Worm (Caenorhabditis elegans) whole organism, L1 larva: ENCODE measurements around the gene vwa-8.

Experiments
- C16A3.4 ChIP-seq: fragments of 150-350 bp; optimal IDR thresholded peaks from 2 replicates; lab custom pipeline; 2014; ENCODE audit warnings: missing biosample characterization, missing genetic modification characterization
- Y116A8C.19 ChIP-seq: sonication (generic microtip); optimal IDR thresholded peaks from 2 replicates; lab custom pipeline; 2016; ENCODE audit warnings: missing compliant biosample characterization, missing genetic modification characterization, borderline replicate concordance
- aly-2 ChIP-seq: fragments of 150-350 bp; optimal IDR thresholded peaks from 2 replicates; lab custom pipeline; 2014; ENCODE audit warnings: missing biosample characterization, missing genetic modification characterization
- ceh-90 ChIP-seq: sonication (generic microtip); optimal IDR thresholded peaks from 2 replicates; lab custom pipeline; 2016; ENCODE audit warnings: missing genetic modification characterization, missing compliant biosample characterization
- ces-1 ChIP-seq: fragments of 150-350 bp; optimal IDR thresholded peaks from 2 replicates; lab custom pipeline; 2014; ENCODE audit warnings: missing biosample characterization, missing genetic modification reagents, missing genetic modification characterization
- dpl-1 ChIP-seq, 3 experiments: fragments of 150-350 bp in 2 of 3; sonication (generic microtip) in 1 of 3; optimal IDR thresholded peaks; 2 replicates each; lab custom pipeline; 2014 to 2017; ENCODE audit warnings: missing biosample characterization in 3 of 3, missing genetic modification characterization in 3 of 3, missing genetic modification reagents in 3 of 3
- efl-1 ChIP-seq, 4 experiments: fragments of 150-350 bp; optimal IDR thresholded peaks in 3 of 4; peaks in 1 of 4; 1 replicate in 1 of 4; 2 replicates in 3 of 4; lab custom pipeline; 2014; ENCODE audit warnings: missing biosample characterization in 2 of 4, missing genetic modification characterization in 2 of 4, missing genetic modification reagents in 2 of 4
- egl-13 ChIP-seq: sonication (generic microtip); optimal IDR thresholded peaks from 2 replicates; lab custom pipeline; 2016; ENCODE audit warnings: missing genotype, missing genetic modification reagents, missing genetic modification characterization, missing compliant biosample characterization
- egl-27 ChIP-seq, 2 experiments: fragments of 150-350 bp in 1 of 2; sonication (generic microtip); optimal IDR thresholded peaks; 3 replicates each; lab custom pipeline; 2017 to 2018; ENCODE audit warnings: missing biosample characterization in 2 of 2, missing genetic modification characterization in 2 of 2, missing genetic modification reagents in 2 of 2
- elt-3 ChIP-seq, 6 experiments: fragments of 150-350 bp in 1 of 6; sonication (generic microtip); optimal IDR thresholded peaks; 2 replicates each; lab custom pipeline; 2017 to 2018; ENCODE audit warnings: missing biosample characterization in 6 of 6, missing genetic modification characterization in 6 of 6, inconsistent platforms in 1 of 6
- ets-5 ChIP-seq: fragments of 200-800 bp; sonication (Bioruptor generic); IDR thresholded peaks from 2 replicates; pipeline ENCODE4 v1.3.6; 2022; ENCODE audit warnings: missing genetic modification characterization, missing compliant biosample characterization
- fkh-10 ChIP-seq: sonication (generic microtip); optimal IDR thresholded peaks from 2 replicates; lab custom pipeline; 2017; ENCODE audit warnings: missing biosample characterization, missing genetic modification reagents, missing genetic modification characterization
- fkh-4 ChIP-seq: sonication (generic microtip); optimal IDR thresholded peaks from 2 replicates; lab custom pipeline; 2016; ENCODE audit warnings: missing compliant biosample characterization, missing genetic modification characterization, borderline replicate concordance
- hlh-17 ChIP-seq: fragments of 200-800 bp; sonication (Bioruptor generic); optimal IDR thresholded peaks from 2 replicates; lab custom pipeline; 2018; ENCODE audit warnings: missing genetic modification characterization, mild to moderate bottlenecking, missing compliant biosample characterization, moderate library complexity, borderline replicate concordance
- hpl-2 ChIP-seq: fragments of 150-350 bp; optimal IDR thresholded peaks from 2 replicates; lab custom pipeline; 2014; ENCODE audit warnings: missing biosample characterization, missing genetic modification reagents, missing genetic modification characterization
- lin-14 ChIP-seq: fragments of 200-800 bp; sonication (Bioruptor generic); optimal IDR thresholded peaks from 2 replicates; lab custom pipeline; 2018; ENCODE audit warnings: mild to moderate bottlenecking, missing genetic modification characterization, moderate library complexity, missing compliant biosample characterization
- lin-15B ChIP-seq: fragments of 150-350 bp; sonication (generic microtip); optimal IDR thresholded peaks from 3 replicates; lab custom pipeline; 2014; ENCODE audit warnings: missing biosample characterization, missing genetic modification characterization
- lin-35 ChIP-seq, 2 experiments: fragments of 150-350 bp; optimal IDR thresholded peaks; 2 replicates each; lab custom pipeline; 2014; ENCODE audit warnings: missing biosample characterization in 2 of 2, missing genetic modification characterization in 2 of 2, missing genetic modification reagents in 2 of 2
- lsy-2 ChIP-seq, 2 experiments: fragments of 150-350 bp; optimal IDR thresholded peaks; 2 replicates each; lab custom pipeline; 2014; ENCODE audit warnings: missing biosample characterization in 2 of 2, missing genetic modification characterization in 2 of 2
- mdl-1 ChIP-seq, 2 experiments: fragments of 150-350 bp; optimal IDR thresholded peaks; 2 replicates each; lab custom pipeline; 2014 to 2017; ENCODE audit warnings: missing biosample characterization in 2 of 2, missing genetic modification characterization in 2 of 2, inconsistent platforms in 1 of 2
- nhr-12 ChIP-seq: sonication (generic microtip); optimal IDR thresholded peaks from 2 replicates; lab custom pipeline; 2017; ENCODE audit warnings: missing biosample characterization, missing genetic modification characterization
- nhr-19 ChIP-seq: fragments of 200-800 bp; sonication (Bioruptor generic); conservative IDR thresholded peaks from 2 replicates; pipeline ENCODE4 v1.3.6; 2022; ENCODE audit warnings: missing genetic modification characterization, missing compliant biosample characterization
- nhr-20 ChIP-seq: sonication (generic microtip); optimal IDR thresholded peaks from 2 replicates; lab custom pipeline; 2016; ENCODE audit warnings: mild to moderate bottlenecking, missing genetic modification characterization, missing compliant biosample characterization
- nhr-47 ChIP-seq: sonication (generic microtip); optimal IDR thresholded peaks from 2 replicates; lab custom pipeline; 2016; ENCODE audit warnings: mild to moderate bottlenecking, missing genetic modification characterization, moderate library complexity, missing compliant biosample characterization
- nhr-71 ChIP-seq: sonication (generic microtip); optimal IDR thresholded peaks from 2 replicates; lab custom pipeline; 2016; ENCODE audit warnings: mild to moderate bottlenecking, missing genetic modification characterization, moderate library complexity, missing compliant biosample characterization
- nhr-76 ChIP-seq: sonication (generic microtip); optimal IDR thresholded peaks from 2 replicates; lab custom pipeline; 2017; ENCODE audit warnings: missing biosample characterization, missing genetic modification characterization
- nhr-84 ChIP-seq: sonication (generic microtip); optimal IDR thresholded peaks from 2 replicates; lab custom pipeline; 2017; ENCODE audit warnings: missing biosample characterization, missing genetic modification characterization
- nhr-90 ChIP-seq: sonication (generic microtip); optimal IDR thresholded peaks from 2 replicates; lab custom pipeline; 2016; ENCODE audit warnings: mild to moderate bottlenecking, missing genetic modification characterization, missing compliant biosample characterization; ENCODE audit not compliant: poor library complexity
- pag-3 ChIP-seq: sonication (generic microtip); optimal IDR thresholded peaks from 2 replicates; lab custom pipeline; 2017; ENCODE audit warnings: missing genetic modification characterization, mild to moderate bottlenecking, missing compliant biosample characterization, antibody characterized with exemption, borderline replicate concordance; ENCODE audit not compliant: insufficient read depth
- pax-3 ChIP-seq: fragments of 200-800 bp; sonication (Bioruptor generic); optimal IDR thresholded peaks from 2 replicates; lab custom pipeline; 2018; ENCODE audit warnings: mild to moderate bottlenecking, missing genetic modification characterization, moderate library complexity, missing compliant biosample characterization
- snu-23 ChIP-seq: sonication (generic microtip); optimal IDR thresholded peaks from 2 replicates; lab custom pipeline; 2016; ENCODE audit warnings: missing genetic modification characterization, missing compliant biosample characterization
- sup-37 ChIP-seq: fragments of 200-800 bp; sonication (Bioruptor generic); optimal IDR thresholded peaks from 2 replicates; lab custom pipeline; 2018; ENCODE audit warnings: mild to moderate bottlenecking, missing genetic modification characterization, missing compliant biosample characterization
- swsn-7 ChIP-seq: sonication (generic microtip); optimal IDR thresholded peaks from 2 replicates; lab custom pipeline; 2016; ENCODE audit warnings: missing genetic modification characterization, missing compliant biosample characterization
- tbx-2 ChIP-seq: sonication (generic microtip); optimal IDR thresholded peaks from 2 replicates; lab custom pipeline; 2016; ENCODE audit warnings: missing genetic modification characterization, missing compliant biosample characterization
- zag-1 ChIP-seq: fragments of 150-350 bp; optimal IDR thresholded peaks from 2 replicates; lab custom pipeline; 2014; ENCODE audit warnings: missing biosample characterization, missing genetic modification characterization

Gene vwa-8

DNA sequence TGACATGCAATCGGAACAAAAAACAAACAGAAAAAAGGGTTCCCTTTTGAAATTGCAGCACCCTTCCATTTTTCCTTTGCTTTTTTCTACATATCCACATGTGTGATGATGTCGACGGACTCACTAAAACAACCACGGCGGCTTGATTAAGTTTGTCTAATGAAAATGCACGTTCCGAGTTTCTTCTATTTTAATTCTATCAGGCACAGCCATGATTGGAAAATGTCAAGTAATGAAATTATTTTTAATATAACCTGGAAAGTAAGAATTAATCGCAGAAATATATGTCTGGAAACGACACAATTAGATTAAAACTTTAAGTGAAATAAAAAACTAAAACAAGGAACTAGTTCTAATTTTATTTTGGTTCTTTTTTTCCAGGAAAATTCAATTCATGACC lies 42.6 kb downstream of the vwa-8 start:
- no peak for TF ChIP-seq egl-13 (tag; lab: Kevin White, UChicago)
- TF ChIP-seq egl-27 (tag; optimal IDR thresholded peaks at IDR 0.05; lab: Kevin White, UChicago), result no peak
- no peak for TF ChIP-seq zag-1
- TF ChIP-seq ets-5 (GFP tag; lab: Robert Waterston, UW), result no peak
- no peak for TF ChIP-seq Y116A8C.19
- TF ChIP-seq efl-1 (optimal IDR thresholded peaks at IDR 0.05; lab: Kevin White, UChicago), result no peak
- TF ChIP-seq efl-1 (GFP tag; optimal IDR thresholded peaks at IDR 0.05 in 1 of 2; lab: Kevin White, UChicago), result peak in 1 of 2 experiments; percentile 54
- TF ChIP-seq dpl-1 (GFP tag; optimal IDR thresholded peaks at IDR 0.05; lab: Kevin White, UChicago), result no peak
- TF ChIP-seq sup-37 (GFP tag; lab: Kevin White, UChicago), result no peak
- no peak for TF ChIP-seq nhr-84 (tag; lab: Kevin White, UChicago)
- peak; percentile 36 for TF ChIP-seq nhr-47
- peak; percentile 5 for TF ChIP-seq lin-14 (GFP tag; lab: Kevin White, UChicago)
- TF ChIP-seq hlh-17 (GFP tag; lab: Kevin White, UChicago), result no peak

DNA sequence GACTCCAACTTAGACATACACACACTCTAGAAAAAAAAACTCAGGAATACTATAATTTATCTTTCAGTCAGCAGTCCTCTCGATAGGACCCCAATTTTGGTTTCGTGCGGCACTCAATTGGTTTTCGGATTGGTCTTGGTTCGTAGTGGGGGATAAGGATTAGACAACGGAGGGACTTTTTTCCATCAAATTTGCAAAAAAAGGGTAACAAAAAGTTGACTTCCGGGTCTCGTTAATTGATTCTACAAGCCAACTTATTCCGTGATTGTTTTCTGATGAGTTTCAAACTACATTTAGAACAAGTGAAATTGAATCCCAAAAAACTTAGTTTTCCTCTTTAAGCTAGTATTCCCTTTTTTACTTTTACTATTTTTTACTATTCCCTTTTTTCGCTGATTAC lies 43.1 kb downstream of the vwa-8 start:
- TF ChIP-seq ces-1 (GFP tag; lab: Kevin White, UChicago) (no peak), tbx-2 (tag; lab: Kevin White, UChicago) (peak; percentile 53)
- TF ChIP-seq, all 84 proteins: peak for 1

DNA sequence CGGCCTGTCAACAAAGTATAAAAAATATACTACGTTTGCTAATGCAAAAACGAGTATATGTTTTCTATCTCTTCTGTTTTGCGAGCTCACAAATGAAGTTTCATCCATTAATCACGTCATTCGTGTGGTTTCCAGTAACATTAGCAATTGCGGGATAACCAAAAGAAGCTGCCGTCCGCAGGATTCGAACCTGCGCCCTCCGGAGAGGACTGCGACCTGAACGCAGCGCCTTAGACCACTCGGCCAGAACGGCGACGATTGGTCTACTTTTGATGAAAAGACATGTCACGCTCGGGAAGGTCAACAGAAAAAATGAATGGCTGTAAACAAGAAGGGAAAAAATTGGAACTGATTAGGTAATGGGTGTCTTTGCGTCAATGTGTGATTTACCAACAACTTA lies 47.5 kb downstream of the vwa-8 start:
- 0 out of 2 replicates have a peak, but pooled peaks have one; percentile 6 for TF ChIP-seq nhr-19 (GFP tag; lab: Robert Waterston, UW)
- no peak for TF ChIP-seq pag-3 (tag; lab: Kevin White, UChicago)
- peak in 1 of 2 experiments; percentile 38 for TF ChIP-seq lsy-2 (tag; optimal IDR thresholded peaks at IDR 0.05; lab: Kevin White, UChicago)
- TF ChIP-seq nhr-71 (tag; lab: Kevin White, UChicago), result peak; percentile 19
- no peak for TF ChIP-seq pax-3 (tag; lab: Kevin White, UChicago)
- no peak for TF ChIP-seq efl-1 (optimal IDR thresholded peaks at IDR 0.05; lab: Kevin White, UChicago)
- peak in 1 of 2 experiments; percentile 85 for TF ChIP-seq efl-1 (GFP tag; optimal IDR thresholded peaks at IDR 0.05 in 1 of 2; lab: Kevin White, UChicago)
- peak; percentile 9 for TF ChIP-seq nhr-47
- peak; percentile 29 for TF ChIP-seq nhr-20 (tag; lab: Kevin White, UChicago)
- peak; percentile 18 for TF ChIP-seq snu-23 (GFP tag; lab: Kevin White, UChicago)
- TF ChIP-seq lin-35 (GFP tag; optimal IDR thresholded peaks at IDR 0.05; lab: Kevin White, UChicago), result peak in 1 of 2 experiments; percentile 51
- peak; percentile 43 for TF ChIP-seq nhr-90
- peak; percentile 7 for TF ChIP-seq lin-14 (GFP tag; lab: Kevin White, UChicago)
- no peak for TF ChIP-seq fkh-10 (GFP tag; lab: Kevin White, UChicago)
- TF ChIP-seq fkh-4 (tag; lab: Kevin White, UChicago), result no peak
- TF ChIP-seq C16A3.4, result peak; percentile 19
- peak in 1 of 6 experiments; percentile 32 for TF ChIP-seq elt-3 (tag; optimal IDR thresholded peaks at IDR 0.05; lab: Kevin White, UChicago)

DNA sequence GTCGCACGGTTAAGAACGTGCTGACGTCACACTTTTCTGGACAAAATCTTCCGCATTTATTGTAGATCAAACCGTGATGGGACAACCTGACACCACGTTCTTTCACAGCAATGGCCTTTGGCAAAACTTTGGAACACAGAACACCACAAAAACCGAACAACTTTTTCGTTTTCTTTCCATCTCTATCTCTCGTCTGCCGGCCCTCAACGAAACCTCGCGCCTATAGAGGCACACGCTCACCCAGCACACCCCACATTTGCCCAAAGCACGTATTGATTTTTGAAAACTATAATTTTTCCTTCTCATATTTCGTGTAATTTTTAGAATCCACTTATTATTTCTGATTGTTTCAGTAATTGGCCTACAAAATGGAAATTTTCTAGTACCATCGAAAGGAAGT lies 50.6 kb downstream of the vwa-8 start:
- TF ChIP-seq lin-15B (tag; lab: Kevin White, UChicago) (no peak), pax-3 (tag; lab: Kevin White, UChicago) (no peak), nhr-84 (tag; lab: Kevin White, UChicago) (no peak), aly-2 (tag; lab: Kevin White, UChicago) (no peak), ceh-90 (no peak), efl-1 (optimal IDR thresholded peaks at IDR 0.05; lab: Kevin White, UChicago) (no peak), efl-1 (GFP tag; optimal IDR thresholded peaks at IDR 0.05 in 1 of 2; lab: Kevin White, UChicago) (no peak), pag-3 (tag; lab: Kevin White, UChicago) (no peak), mdl-1 (tag; optimal IDR thresholded peaks at IDR 0.05; lab: Kevin White, UChicago) (no peak), nhr-76 (tag; lab: Kevin White, UChicago) (no peak), lin-14 (GFP tag; lab: Kevin White, UChicago) (no peak), swsn-7 (tag; lab: Kevin White, UChicago) (no peak), nhr-12 (tag; lab: Kevin White, UChicago) (no peak), hpl-2 (GFP tag; lab: Kevin White, UChicago) (no peak)
